Fruit fly (Drosophila melanogaster) S2 (cell line): ENCODE measurements around the gene CG17028.

ENCODE experiments used
- CG8478 ChIP-seq: fragments of >200 bp; optimal IDR thresholded peaks from 2 replicates; lab custom pipeline; 2018
- CTCF ChIP-seq, 2 experiments: fragments of >200 bp; optimal IDR thresholded peaks; 2 replicates each; lab custom pipeline; 2018

dm6 chr3L:16017528-16018250 is 39.4 kb downstream of the CG17028 start:
- TF ChIP-seq CG8478 (lab: Kevin White, UChicago) (no peak), CTCF (optimal IDR thresholded peaks at IDR 0.05; lab: Kevin White, UChicago) (no peak)
